Worm (Caenorhabditis elegans) whole organism, early embryonic: ENCODE data around the gene Y50D7A.3.

ENCODE experiments used
- ama-1 ChIP-seq: fragments of 150-350 bp; optimal IDR thresholded peaks from 2 replicates; lab custom pipeline; 2014
- flt-1 ChIP-seq: fragments of 200-800 bp; sonication (Bioruptor generic); IDR thresholded peaks from 2 replicates; pipeline ENCODE4 v1.3.6; 2022; ENCODE audit warnings: missing genetic modification characterization, missing compliant biosample characterization
- scrt-1 ChIP-seq: fragments of 200-800 bp; sonication (Bioruptor generic); IDR thresholded peaks from 2 replicates; pipeline ENCODE4 v1.3.6; 2022; ENCODE audit warnings: missing genetic modification characterization, missing compliant biosample characterization
- tbx-37 ChIP-seq: fragments of 200-800 bp; sonication (Bioruptor generic); conservative IDR thresholded peaks from 2 replicates; pipeline ENCODE4 v1.3.6; 2022; ENCODE audit warnings: missing genetic modification reagents, missing genetic modification characterization, missing compliant biosample characterization

- TF ChIP-seq scrt-1 (no peak), ama-1 (lab: Kevin White, UChicago) (no peak), flt-1 (GFP tag; lab: Robert Waterston, UW) (no peak), tbx-37 (GFP tag; lab: Robert Waterston, UW) (no peak)
Observed at ce11 chrIII:298456-298855, 44.1 kb downstream of the Y50D7A.3 start, which contains the start of gene ads-1.
